Fruit fly (Drosophila melanogaster) whole organism, embryonic: Measurements from ENCODE around the gene CG3104.

Experiments used
- B-H1 ChIP-seq: fragments of 200-800 bp; sonication (Bioruptor generic); IDR thresholded peaks from 3 replicates; pipeline ENCODE4 v1.3.6; 2022; ENCODE audit warnings: missing biosample characterization, missing genetic modification characterization
- C15 ChIP-seq: fragments of 200-800 bp; sonication (Bioruptor generic); IDR thresholded peaks from 3 replicates; pipeline ENCODE4 v1.3.6; 2022; ENCODE audit warnings: missing biosample characterization, missing genetic modification characterization
- CG10366 ChIP-seq: fragments of 200-800 bp; sonication (Bioruptor generic); IDR thresholded peaks from 2 replicates; pipeline ENCODE4 v1.3.6; 2022; ENCODE audit warnings: missing biosample characterization, missing genetic modification characterization
- CG10431 ChIP-seq: fragments of 200-800 bp; sonication (Bioruptor generic); optimal IDR thresholded peaks from 3 replicates; lab custom pipeline; 2018; ENCODE audit warnings: missing biosample characterization, mild to moderate bottlenecking, missing genetic modification characterization
- CG10543 ChIP-seq: fragments of 200-800 bp; sonication (Bioruptor generic); optimal IDR thresholded peaks from 3 replicates; lab custom pipeline; 2017; ENCODE audit warnings: missing biosample characterization, mild to moderate bottlenecking, missing genetic modification characterization, moderate library complexity
- CG12104 ChIP-seq: fragments of 200-800 bp; sonication (Bioruptor generic); optimal IDR thresholded peaks from 3 replicates; lab custom pipeline; 2016; ENCODE audit warnings: missing biosample characterization, missing genetic modification characterization
- CG12942 ChIP-seq: fragments of 200-800 bp; sonication (Bioruptor generic); optimal IDR thresholded peaks from 3 replicates; lab custom pipeline; 2016; ENCODE audit warnings: missing biosample characterization, missing genetic modification characterization
- CG13287 ChIP-seq: fragments of 200-800 bp; sonication (Bioruptor generic); IDR thresholded peaks from 2 replicates; pipeline ENCODE4 v1.3.6; 2022; ENCODE audit warnings: missing biosample characterization, missing genetic modification characterization; ENCODE audit not compliant: partially characterized antibody
- CG16815 ChIP-seq: fragments of 200-800 bp; sonication (Bioruptor generic); optimal IDR thresholded peaks from 3 replicates; lab custom pipeline; 2017; ENCODE audit warnings: missing biosample characterization, mild to moderate bottlenecking, missing genetic modification characterization
- CG17612 ChIP-seq: fragments of 200-800 bp; sonication (Bioruptor generic); IDR thresholded peaks from 2 replicates; pipeline ENCODE4 v1.3.6; 2022; ENCODE audit warnings: missing biosample characterization, missing genetic modification characterization
- CG17829 ChIP-seq: fragments of 200-800 bp; optimal IDR thresholded peaks from 2 replicates; lab custom pipeline; 2019; ENCODE audit warnings: missing biosample characterization, mild to moderate bottlenecking, missing genetic modification characterization, moderate library complexity
- CG1792 ChIP-seq: fragments of 200-800 bp; sonication (Bioruptor generic); optimal IDR thresholded peaks from 2 replicates; lab custom pipeline; 2016; ENCODE audit warnings: missing biosample characterization, missing genetic modification characterization
- CG2678 ChIP-seq: fragments of 200-800 bp; sonication (Bioruptor generic); optimal IDR thresholded peaks from 3 replicates; lab custom pipeline; 2019; ENCODE audit warnings: missing biosample characterization, mild to moderate bottlenecking, missing genetic modification characterization, moderate library complexity
- CG3065 ChIP-seq: fragments of 200-800 bp; sonication (Bioruptor generic); optimal IDR thresholded peaks from 2 replicates; lab custom pipeline; 2016; ENCODE audit warnings: missing biosample characterization, missing genetic modification characterization
- CG31224 ChIP-seq: fragments of 200-800 bp; sonication (Bioruptor generic); IDR thresholded peaks from 2 replicates; pipeline ENCODE4 v1.3.6; 2022; ENCODE audit warnings: missing biosample characterization, missing genetic modification characterization
- CG32532 ChIP-seq: fragments of 200-800 bp; sonication (Bioruptor generic); IDR thresholded peaks from 2 replicates; pipeline ENCODE4 v1.3.6; 2022; ENCODE audit warnings: missing biosample characterization, missing genetic modification characterization
- CG4282 ChIP-seq: fragments of 200-800 bp; sonication (Bioruptor generic); optimal IDR thresholded peaks from 2 replicates; lab custom pipeline; 2016; ENCODE audit warnings: missing biosample characterization, missing genetic modification characterization
- CG4404 ChIP-seq: fragments of 200-800 bp; sonication (Bioruptor generic); IDR thresholded peaks from 2 replicates; pipeline ENCODE4 v1.3.6; 2022; ENCODE audit warnings: missing biosample characterization, missing genetic modification characterization
- CG4617 ChIP-seq: fragments of 200-800 bp; sonication (Bioruptor generic); optimal IDR thresholded peaks from 3 replicates; lab custom pipeline; 2016; ENCODE audit warnings: missing biosample characterization, missing genetic modification characterization, borderline replicate concordance
- CG4820 ChIP-seq: fragments of 200-800 bp; sonication (Bioruptor generic); optimal IDR thresholded peaks from 3 replicates; lab custom pipeline; 2016; ENCODE audit warnings: missing biosample characterization, missing genetic modification characterization
- CG4854 ChIP-seq: fragments of 200-800 bp; sonication (Bioruptor generic); optimal IDR thresholded peaks from 2 replicates; lab custom pipeline; 2016; ENCODE audit warnings: missing biosample characterization, missing genetic modification characterization, inconsistent platforms
- CG6689 ChIP-seq: fragments of 200-800 bp; sonication (Bioruptor generic); IDR thresholded peaks from 2 replicates; pipeline ENCODE4 v1.3.6; 2022; ENCODE audit warnings: missing biosample characterization, missing genetic modification characterization
- CG7963 ChIP-seq: fragments of 200-800 bp; sonication (Bioruptor generic); IDR thresholded peaks from 3 replicates; pipeline ENCODE4 v1.3.6; 2022; ENCODE audit warnings: missing biosample characterization, missing genetic modification characterization; ENCODE audit not compliant: partially characterized antibody
- CG7987 ChIP-seq: fragments of 200-800 bp; sonication (Bioruptor generic); optimal IDR thresholded peaks from 2 replicates; lab custom pipeline; 2018; ENCODE audit warnings: missing biosample characterization, mild to moderate bottlenecking, missing genetic modification characterization, moderate library complexity
- CG8359 ChIP-seq: fragments of 200-800 bp; sonication (Bioruptor generic); optimal IDR thresholded peaks from 2 replicates; lab custom pipeline; 2017; ENCODE audit warnings: missing biosample characterization, mild to moderate bottlenecking, missing genetic modification characterization, borderline replicate concordance
- CG8388 ChIP-seq: fragments of 200-800 bp; sonication (Bioruptor generic); optimal IDR thresholded peaks from 2 replicates; lab custom pipeline; 2019; ENCODE audit warnings: missing biosample characterization, mild to moderate bottlenecking, missing genetic modification characterization, moderate library complexity
- Camta ChIP-seq: fragments of 200-800 bp; sonication (Bioruptor generic); optimal IDR thresholded peaks from 2 replicates; lab custom pipeline; 2016; ENCODE audit warnings: missing biosample characterization, missing genetic modification characterization
- Chrac-16 ChIP-seq: fragments of 200-800 bp; sonication (Bioruptor generic); optimal IDR thresholded peaks from 3 replicates; lab custom pipeline; 2016; ENCODE audit warnings: missing biosample characterization, missing genetic modification characterization
- D ChIP-seq, 2 experiments: fragments of 200-800 bp in 1 of 2; fragments of >200 bp in 1 of 2; sonication (Bioruptor generic) in 1 of 2; optimal IDR thresholded peaks; 2 replicates in 1 of 2; 3 replicates in 1 of 2; lab custom pipeline; 2017; ENCODE audit warnings: mild to moderate bottlenecking in 1 of 2, missing biosample characterization in 1 of 2, missing genetic modification characterization in 1 of 2, missing genetic modification reagents in 1 of 2
- D19B ChIP-seq: fragments of 200-800 bp; sonication (Bioruptor generic); optimal IDR thresholded peaks from 2 replicates; lab custom pipeline; 2017; ENCODE audit warnings: missing biosample characterization, mild to moderate bottlenecking, missing genetic modification characterization
- Dref ChIP-seq: fragments of 200-800 bp; sonication (Bioruptor generic); IDR thresholded peaks from 2 replicates; pipeline ENCODE4 v1.3.6; 2022; ENCODE audit warnings: missing biosample characterization, missing genetic modification characterization
- Lhr ChIP-seq: fragments of 200-800 bp; sonication (Bioruptor generic); optimal IDR thresholded peaks from 3 replicates; lab custom pipeline; 2017; ENCODE audit warnings: mild to moderate bottlenecking, missing biosample characterization, missing genetic modification reagents, missing genetic modification characterization
- MESR4 ChIP-seq: fragments of 200-800 bp; sonication (Bioruptor generic); optimal IDR thresholded peaks from 2 replicates; lab custom pipeline; 2018; ENCODE audit warnings: missing biosample characterization, mild to moderate bottlenecking, missing genetic modification characterization, moderate library complexity
- Meics ChIP-seq: fragments of 200-800 bp; sonication (Bioruptor generic); optimal IDR thresholded peaks from 2 replicates; lab custom pipeline; 2017; ENCODE audit warnings: missing biosample characterization, mild to moderate bottlenecking, missing genetic modification characterization
- Myb ChIP-seq: fragments of 200-800 bp; sonication (Bioruptor generic); optimal IDR thresholded peaks from 2 replicates; lab custom pipeline; 2016; ENCODE audit warnings: missing biosample characterization, missing genetic modification characterization
- Nf-YA ChIP-seq: fragments of 200-800 bp; sonication (Bioruptor generic); IDR thresholded peaks from 2 replicates; pipeline ENCODE4 v1.3.6; 2022; ENCODE audit warnings: missing biosample characterization, missing genetic modification characterization
- Opbp ChIP-seq: fragments of 200-800 bp; sonication (Bioruptor generic); IDR thresholded peaks from 3 replicates; pipeline ENCODE4 v1.3.6; 2022; ENCODE audit warnings: missing biosample characterization, missing genetic modification characterization; ENCODE audit not compliant: partially characterized antibody
- Pdp1 ChIP-seq, 2 experiments: fragments of 200-800 bp; sonication (Bioruptor generic); optimal IDR thresholded peaks; 3 replicates each; lab custom pipeline; 2016; ENCODE audit warnings: missing biosample characterization in 2 of 2, missing genetic modification characterization in 2 of 2, mild to moderate bottlenecking in 1 of 2, moderate library complexity in 1 of 2
- ac ChIP-seq: fragments of 200-800 bp; sonication (Bioruptor generic); optimal IDR thresholded peaks from 3 replicates; lab custom pipeline; 2017; ENCODE audit warnings: missing biosample characterization, mild to moderate bottlenecking, missing genetic modification characterization
- btn ChIP-seq: fragments of 200-800 bp; sonication (Bioruptor generic); optimal IDR thresholded peaks from 2 replicates; lab custom pipeline; 2016; ENCODE audit warnings: missing biosample characterization, missing genetic modification characterization
- chn ChIP-seq: fragments of 200-800 bp; sonication (Bioruptor generic); optimal IDR thresholded peaks from 2 replicates; lab custom pipeline; 2016; ENCODE audit warnings: missing biosample characterization, missing genetic modification characterization
- cwo ChIP-seq: fragments of 200-800 bp; sonication (Bioruptor generic); optimal IDR thresholded peaks from 3 replicates; lab custom pipeline; 2017; ENCODE audit warnings: missing biosample characterization, missing genetic modification characterization, mild to moderate bottlenecking, moderate library complexity, missing genetic modification reagents
- gce ChIP-seq: fragments of 200-800 bp; sonication (Bioruptor generic); IDR thresholded peaks from 3 replicates; pipeline ENCODE4 v1.3.6; 2022; ENCODE audit warnings: missing biosample characterization, missing genetic modification characterization
- insv ChIP-seq, 2 experiments: fragments of 200-800 bp; sonication (Bioruptor generic); optimal IDR thresholded peaks; 3 replicates each; lab custom pipeline; 2016 to 2018; ENCODE audit warnings: missing biosample characterization in 2 of 2, missing genetic modification characterization in 2 of 2
- inv ChIP-seq: fragments of 200-800 bp; sonication (Bioruptor generic); IDR thresholded peaks from 2 replicates; pipeline ENCODE4 v1.3.6; 2022; ENCODE audit warnings: missing biosample characterization, missing genetic modification characterization; ENCODE audit not compliant: partially characterized antibody
- knrl ChIP-seq: fragments of 200-800 bp; sonication (Bioruptor generic); IDR thresholded peaks from 3 replicates; pipeline ENCODE4 v1.3.6; 2022; ENCODE audit warnings: missing biosample characterization, missing genetic modification characterization; ENCODE audit not compliant: partially characterized antibody
- sens ChIP-seq: fragments of 200-800 bp; sonication (Bioruptor generic); peaks from one replicate; lab custom pipeline; 2016; ENCODE audit warnings: missing biosample characterization, missing genetic modification characterization
- sob ChIP-seq: fragments of 200-800 bp; sonication (Bioruptor generic); IDR thresholded peaks from 2 replicates; pipeline ENCODE4 v1.3.6; 2022; ENCODE audit warnings: missing biosample characterization, missing genetic modification characterization
- ssp ChIP-seq: fragments of 200-800 bp; sonication (Bioruptor generic); IDR thresholded peaks from 2 replicates; pipeline ENCODE4 v1.3.6; 2022; ENCODE audit warnings: missing biosample characterization, missing genetic modification characterization
- tap ChIP-seq: fragments of 200-800 bp; optimal IDR thresholded peaks from 3 replicates; lab custom pipeline; 2019; ENCODE audit warnings: missing biosample characterization, mild to moderate bottlenecking, missing genetic modification characterization, moderate library complexity

CG3104 gene

DNA sequence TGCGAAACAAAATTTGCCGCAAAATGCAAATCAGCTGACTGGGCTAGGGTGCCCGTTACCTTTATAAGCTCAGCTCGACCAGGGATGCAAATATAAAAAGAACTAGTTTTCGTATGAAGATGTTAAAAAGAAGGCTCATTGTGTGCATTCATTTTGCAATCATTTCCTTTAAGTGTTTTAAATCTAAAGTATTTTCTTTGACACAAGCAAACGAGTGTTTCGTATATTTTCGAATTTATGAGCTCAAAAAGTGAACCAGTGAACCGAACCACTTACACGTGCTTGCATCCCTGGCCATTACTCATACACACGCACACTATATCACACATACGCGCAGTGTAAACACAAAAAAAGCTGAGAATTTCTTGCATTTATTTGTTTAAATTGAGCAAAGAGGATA is 22.6 kb upstream of the CG3104 start, which contains the start of the genes Prx6a and Sbat (continued):
- TF ChIP-seq ssp (peak; percentile 58), CG7963 (GFP tag; lab: Robert Waterston, UW) (no peak), gce (GFP tag; lab: Robert Waterston, UW) (no peak), D (optimal IDR thresholded peaks at IDR 0.05; lab: Kevin White, UChicago) (no peak), D (GFP tag; optimal IDR thresholded peaks at IDR 0.05; lab: Kevin White, UChicago) (peak; percentile 40), CG4617 (GFP tag; lab: Kevin White, UChicago) (peak; percentile 58), CG13287 (GFP tag; lab: Robert Waterston, UW) (peak; percentile 48), Meics (GFP tag; lab: Kevin White, UChicago) (peak; percentile 68), D19B (peak; percentile 47), CG8388 (GFP tag; lab: Kevin White, UChicago) (peak; percentile 44), Lhr (GFP tag; lab: Kevin White, UChicago) (peak; percentile 55), CG10543 (GFP tag; lab: Kevin White, UChicago) (peak; percentile 80), MESR4 (GFP tag; lab: Kevin White, UChicago) (peak; percentile 4), CG12104 (peak; percentile 45), insv (GFP tag; optimal IDR thresholded peaks at IDR 0.05; lab: Kevin White, UChicago) (peak in 1 of 2 experiments; percentile 49), cwo (GFP tag; lab: Kevin White, UChicago) (peak; percentile 30), Pdp1 (GFP tag; optimal IDR thresholded peaks at IDR 0.05; lab: Kevin White, UChicago) (peak; percentile 64 to 67), sob (peak; percentile 75), CG4404 (peak; percentile 63), CG2678 (tag; lab: Kevin White, UChicago) (peak; percentile 81), CG17829 (tag; lab: Kevin White, UChicago) (peak; percentile 78), Nf-YA (GFP tag; lab: Robert Waterston, UW) (no peak), CG4820 (GFP tag; lab: Kevin White, UChicago) (peak; percentile 64), tap (tag; lab: Kevin White, UChicago) (peak; percentile 37), CG1792 (GFP tag; lab: Kevin White, UChicago) (peak; percentile 52), CG4282 (GFP tag; lab: Kevin White, UChicago) (peak; percentile 36), CG31224 (peak; percentile 44; the same call in 1 of the 2 replicates), CG17612 (no peak), CG3065 (GFP tag; lab: Kevin White, UChicago) (no peak), CG8359 (GFP tag; lab: Kevin White, UChicago) (no peak), CG6689 (GFP tag; lab: Robert Waterston, UW) (peak; percentile 69; the same call in 1 of the 2 replicates), Chrac-16 (peak; percentile 49), CG16815 (peak; percentile 48), chn (peak; percentile 62), C15 (no peak), knrl (peak; percentile 65), sens (GFP tag; lab: Kevin White, UChicago) (peak; percentile 95), B-H1 (GFP tag; lab: Robert Waterston, UW) (peak; percentile 57), CG12942 (GFP tag; lab: Kevin White, UChicago) (peak; percentile 66), inv (peak; percentile 27; the same call in 1 of the 2 replicates), CG10366 (GFP tag; lab: Robert Waterston, UW) (peak; percentile 55; the same call in 1 of the 2 replicates), ac (GFP tag; lab: Kevin White, UChicago) (no peak), Dref (GFP tag; lab: Robert Waterston, UW) (peak; percentile 34; the same call in 1 of the 2 replicates), btn (no peak), Camta (peak; percentile 66), CG7987 (peak; percentile 39), Myb (peak; percentile 71), CG10431 (GFP tag; lab: Kevin White, UChicago) (no peak), CG4854 (GFP tag; lab: Kevin White, UChicago) (peak; percentile 42), Opbp (GFP tag; lab: Robert Waterston, UW) (no peak), CG32532 (GFP tag; lab: Robert Waterston, UW) (peak; percentile 72)
